Worm (Caenorhabditis elegans) whole organism, mixed stage, embryonic: Measurements from ENCODE around the gene Y116F11B.14.
"Not testable (repeated sequence)": the region's sequence is repeated elsewhere in the genome, so short reads cannot be mapped to it uniquely, and the experiment has no call there.

Experiments used
- blmp-1 ChIP-seq: fragments of 150-350 bp; optimal IDR thresholded peaks from 2 replicates; lab custom pipeline; 2014; ENCODE audit warnings: missing biosample characterization, missing genetic modification characterization
- ces-1 ChIP-seq: fragments of 150-350 bp; optimal IDR thresholded peaks from 2 replicates; lab custom pipeline; 2014; ENCODE audit warnings: missing biosample characterization, missing genetic modification reagents, missing genetic modification characterization
- drap-1 ChIP-seq: fragments of 200-800 bp; sonication (Bioruptor generic); optimal IDR thresholded peaks from 3 replicates; lab custom pipeline; 2018; ENCODE audit warnings: mild to moderate bottlenecking, missing genetic modification characterization, missing compliant biosample characterization
- elt-1 ChIP-seq: sonication (generic microtip); optimal IDR thresholded peaks from 2 replicates; lab custom pipeline; 2017; ENCODE audit warnings: missing genetic modification characterization, mild to moderate bottlenecking, missing compliant biosample characterization, antibody characterized with exemption, moderate library complexity, borderline replicate concordance; ENCODE audit not compliant: insufficient read depth
- lin-13 ChIP-seq: fragments of 150-350 bp; optimal IDR thresholded peaks from 2 replicates; lab custom pipeline; 2014; ENCODE audit warnings: missing biosample characterization, missing genetic modification characterization
- nhr-237 ChIP-seq: fragments of 150-350 bp; optimal IDR thresholded peaks from 2 replicates; lab custom pipeline; 2014; ENCODE audit warnings: missing biosample characterization, missing genetic modification characterization
- nhr-28 ChIP-seq: fragments of 150-350 bp; optimal IDR thresholded peaks from 2 replicates; lab custom pipeline; 2014; ENCODE audit warnings: missing biosample characterization, missing genetic modification characterization
- pha-4 ChIP-seq: fragments of 150-350 bp; optimal IDR thresholded peaks from 2 replicates; lab custom pipeline; 2018; ENCODE audit warnings: missing biosample characterization, missing genetic modification reagents, missing genetic modification characterization
- ztf-11 ChIP-seq: fragments of 150-350 bp; optimal IDR thresholded peaks from 2 replicates; lab custom pipeline; 2014; ENCODE audit warnings: missing biosample characterization, missing genetic modification characterization

- not testable (repeated sequence) for TF ChIP-seq ztf-11 (tag; lab: Kevin White, UChicago); nhr-237 (tag; lab: Kevin White, UChicago); blmp-1 (tag; lab: Kevin White, UChicago); ces-1 (GFP tag; lab: Kevin White, UChicago); lin-13 (tag; lab: Kevin White, UChicago); elt-1 (tag; lab: Kevin White, UChicago); pha-4 (tag; lab: Kevin White, UChicago); drap-1 (GFP tag; lab: Kevin White, UChicago); nhr-28 (tag; lab: Kevin White, UChicago)
Measured at ce11 chrV:19949721-19950120, 50.5 kb downstream of the Y116F11B.14 start, which contains the start of gene Y60A3A.8.
